Worm (Caenorhabditis elegans) whole organism, L2 larva: ENCODE data around the gene F52H2.1.

ENCODE experiments used
- C34F6.9 ChIP-seq: fragments of 150-350 bp; optimal IDR thresholded peaks from 2 replicates; lab custom pipeline; 2014; ENCODE audit warnings: missing biosample characterization, missing genetic modification characterization
- F13H6.1 ChIP-seq: sonication (generic microtip); optimal IDR thresholded peaks from 2 replicates; lab custom pipeline; 2016; ENCODE audit warnings: missing genetic modification characterization, missing compliant biosample characterization
- R02D3.7 ChIP-seq: fragments of 150-350 bp; optimal IDR thresholded peaks from 2 replicates; lab custom pipeline; 2014; ENCODE audit warnings: missing biosample characterization, missing genetic modification characterization
- Y55F3AM.14 ChIP-seq: fragments of 200-800 bp; sonication (Bioruptor generic); optimal IDR thresholded peaks from 2 replicates; lab custom pipeline; 2018; ENCODE audit warnings: mild to moderate bottlenecking, missing genetic modification characterization, missing compliant biosample characterization
- ZK546.5 ChIP-seq: sonication (generic microtip); optimal IDR thresholded peaks from 2 replicates; lab custom pipeline; 2017; ENCODE audit warnings: missing biosample characterization, missing genetic modification characterization
- alr-1 ChIP-seq: fragments of 150-350 bp; optimal IDR thresholded peaks from 2 replicates; lab custom pipeline; 2014; ENCODE audit warnings: missing biosample characterization, missing genetic modification characterization
- aly-2 ChIP-seq: fragments of 150-350 bp; optimal IDR thresholded peaks from 2 replicates; lab custom pipeline; 2014; ENCODE audit warnings: missing biosample characterization, missing genetic modification characterization
- ama-1 ChIP-seq: fragments of 150-350 bp; optimal IDR thresholded peaks from 2 replicates; lab custom pipeline; 2018; ENCODE audit warnings: inconsistent platforms
- blmp-1 ChIP-seq: sonication (generic microtip); optimal IDR thresholded peaks from 2 replicates; lab custom pipeline; 2017; ENCODE audit warnings: missing genetic modification characterization, mild to moderate bottlenecking, missing compliant biosample characterization, antibody characterized with exemption, moderate library complexity; ENCODE audit not compliant: insufficient read depth
- ceh-82 ChIP-seq: fragments of 150-350 bp; optimal IDR thresholded peaks from 2 replicates; lab custom pipeline; 2014; ENCODE audit warnings: missing biosample characterization, missing genetic modification characterization
- crh-2 ChIP-seq: sonication (generic microtip); optimal IDR thresholded peaks from 2 replicates; lab custom pipeline; 2017; ENCODE audit warnings: missing biosample characterization, missing genetic modification characterization
- dmd-4 ChIP-seq: sonication (generic microtip); optimal IDR thresholded peaks from 2 replicates; lab custom pipeline; 2017; ENCODE audit warnings: missing biosample characterization, missing genetic modification characterization
- elt-1 ChIP-seq: fragments of 150-350 bp; optimal IDR thresholded peaks from 2 replicates; lab custom pipeline; 2014; ENCODE audit warnings: missing biosample characterization, missing genetic modification characterization
- elt-3 ChIP-seq: sonication (generic microtip); optimal IDR thresholded peaks from 2 replicates; lab custom pipeline; 2017; ENCODE audit warnings: missing biosample characterization, missing genetic modification characterization
- fos-1 ChIP-seq: fragments of 150-350 bp; optimal IDR thresholded peaks from 2 replicates; lab custom pipeline; 2014; ENCODE audit warnings: missing biosample characterization, missing genetic modification characterization
- gmeb-1 ChIP-seq: fragments of 150-350 bp; optimal IDR thresholded peaks from 2 replicates; lab custom pipeline; 2014; ENCODE audit warnings: missing biosample characterization, missing genetic modification characterization
- lin-13 ChIP-seq: fragments of 150-350 bp; optimal IDR thresholded peaks from 2 replicates; lab custom pipeline; 2014; ENCODE audit warnings: missing biosample characterization, missing genetic modification reagents, missing genetic modification characterization
- lin-39 ChIP-seq: fragments of 150-350 bp; optimal IDR thresholded peaks from 2 replicates; lab custom pipeline; 2014; ENCODE audit warnings: missing biosample characterization, missing genetic modification reagents, missing genetic modification characterization
- lsy-2 ChIP-seq, 2 experiments: fragments of 150-350 bp in 1 of 2; sonication (generic microtip) in 1 of 2; optimal IDR thresholded peaks; 2 replicates each; lab custom pipeline; 2014 to 2017; ENCODE audit warnings: missing biosample characterization in 2 of 2, missing genetic modification characterization in 2 of 2
- mab-5 ChIP-seq: fragments of 150-350 bp; optimal IDR thresholded peaks from 2 replicates; lab custom pipeline; 2014; ENCODE audit warnings: missing biosample characterization, missing genetic modification characterization
- mbf-1 ChIP-seq: sonication (generic microtip); optimal IDR thresholded peaks from 2 replicates; lab custom pipeline; 2017; ENCODE audit warnings: missing biosample characterization, missing genetic modification characterization
- mdl-1 ChIP-seq, 2 experiments: fragments of 150-350 bp in 1 of 2; sonication (generic microtip) in 1 of 2; optimal IDR thresholded peaks; 2 replicates each; lab custom pipeline; 2017; ENCODE audit warnings: missing biosample characterization in 2 of 2, missing genetic modification characterization in 2 of 2
- nhr-10 ChIP-seq: sonication (generic microtip); optimal IDR thresholded peaks from 2 replicates; lab custom pipeline; 2017; ENCODE audit warnings: missing biosample characterization, missing genetic modification characterization
- nhr-12 ChIP-seq: fragments of 150-350 bp; optimal IDR thresholded peaks from 2 replicates; lab custom pipeline; 2014; ENCODE audit warnings: missing biosample characterization, missing genetic modification characterization
- nhr-129 ChIP-seq: fragments of 150-350 bp; optimal IDR thresholded peaks from 2 replicates; lab custom pipeline; 2014; ENCODE audit warnings: missing biosample characterization, missing genetic modification characterization
- nhr-21 ChIP-seq: fragments of 150-350 bp; optimal IDR thresholded peaks from 2 replicates; lab custom pipeline; 2014; ENCODE audit warnings: missing biosample characterization, missing genetic modification characterization
- nhr-23 ChIP-seq: fragments of 150-350 bp; optimal IDR thresholded peaks from 2 replicates; lab custom pipeline; 2014; ENCODE audit warnings: missing biosample characterization, missing genetic modification reagents, missing genetic modification characterization
- nhr-237 ChIP-seq: fragments of 150-350 bp; optimal IDR thresholded peaks from 2 replicates; lab custom pipeline; 2014; ENCODE audit warnings: missing biosample characterization, missing genetic modification characterization
- nhr-25 ChIP-seq: fragments of 150-350 bp; sonication (generic microtip); optimal IDR thresholded peaks from 3 replicates; lab custom pipeline; 2014; ENCODE audit warnings: missing biosample characterization, missing genetic modification characterization
- nhr-6 ChIP-seq: fragments of 150-350 bp; optimal IDR thresholded peaks from 2 replicates; lab custom pipeline; 2014; ENCODE audit warnings: missing biosample characterization, missing genetic modification characterization
- nhr-77 ChIP-seq: fragments of 150-350 bp; optimal IDR thresholded peaks from 2 replicates; lab custom pipeline; 2014; ENCODE audit warnings: missing biosample characterization, missing genetic modification characterization
- peb-1 ChIP-seq: fragments of 150-350 bp; optimal IDR thresholded peaks from 2 replicates; lab custom pipeline; 2014; ENCODE audit warnings: missing biosample characterization, missing genetic modification characterization
- sem-4 ChIP-seq: fragments of 150-350 bp; optimal IDR thresholded peaks from 2 replicates; lab custom pipeline; 2014; ENCODE audit warnings: missing biosample characterization, missing genetic modification reagents, missing genetic modification characterization
- sma-3 ChIP-seq: sonication (generic microtip); optimal IDR thresholded peaks from 2 replicates; lab custom pipeline; 2016; ENCODE audit warnings: missing genetic modification reagents, missing genetic modification characterization, missing compliant biosample characterization
- sma-9 ChIP-seq, 2 experiments: fragments of 150-350 bp in 1 of 2; sonication (generic microtip) in 1 of 2; optimal IDR thresholded peaks; 2 replicates each; lab custom pipeline; 2014 to 2016; ENCODE audit warnings: missing genetic modification characterization in 2 of 2, mild to moderate bottlenecking in 1 of 2, missing biosample characterization in 1 of 2, missing compliant biosample characterization in 1 of 2, missing genetic modification reagents in 1 of 2, moderate library complexity in 1 of 2
- snpc-4 ChIP-seq: fragments of 150-350 bp; optimal IDR thresholded peaks from 2 replicates; lab custom pipeline; 2014; ENCODE audit warnings: missing biosample characterization, missing genetic modification characterization
- unc-39 ChIP-seq: fragments of 150-350 bp; optimal IDR thresholded peaks from 2 replicates; lab custom pipeline; 2014; ENCODE audit warnings: missing biosample characterization, missing genetic modification characterization
- unc-55 ChIP-seq: fragments of 150-350 bp; sonication (generic microtip); optimal IDR thresholded peaks from 3 replicates; lab custom pipeline; 2014; ENCODE audit warnings: missing biosample characterization, missing genetic modification reagents, missing genetic modification characterization
- unc-62 ChIP-seq: fragments of 150-350 bp; optimal IDR thresholded peaks from 2 replicates; lab custom pipeline; 2014; ENCODE audit warnings: missing biosample characterization, missing genetic modification reagents, missing genetic modification characterization
- zag-1 ChIP-seq: fragments of 150-350 bp; optimal IDR thresholded peaks from 2 replicates; lab custom pipeline; 2014; ENCODE audit warnings: missing biosample characterization, missing genetic modification characterization
- ztf-1 ChIP-seq: fragments of 200-800 bp; sonication (Bioruptor generic); conservative IDR thresholded peaks from 2 replicates; pipeline ENCODE4 v1.3.6; 2022; ENCODE audit warnings: missing genetic modification characterization, missing compliant biosample characterization
- ztf-11 ChIP-seq: sonication (generic microtip); optimal IDR thresholded peaks from 2 replicates; lab custom pipeline; 2017; ENCODE audit warnings: missing biosample characterization, missing genetic modification characterization
- ztf-4 ChIP-seq: fragments of 150-350 bp; optimal IDR thresholded peaks from 2 replicates; lab custom pipeline; 2014; ENCODE audit warnings: missing biosample characterization, missing genetic modification characterization

The F52H2.1 gene

ce11 chrX:2595027-2595756 is 22.3 kb downstream of the F52H2.1 start (continued):
- peak; percentile 43 for TF ChIP-seq F13H6.1 (tag; lab: Kevin White, UChicago)
- no peak for TF ChIP-seq sma-3 (GFP tag; lab: Kevin White, UChicago)
- peak; percentile 2 for TF ChIP-seq nhr-6
- TF ChIP-seq ZK546.5 = no peak
- TF ChIP-seq ama-1 (lab: Kevin White, UChicago) = no peak
- peak; percentile 40 for TF ChIP-seq sem-4 (tag; lab: Kevin White, UChicago)
- no peak for TF ChIP-seq nhr-21 (tag; lab: Kevin White, UChicago)
- TF ChIP-seq Y55F3AM.14 = no peak
- no peak for TF ChIP-seq fos-1 (tag; lab: Kevin White, UChicago)
- TF ChIP-seq snpc-4 = no peak
- TF ChIP-seq sma-9 (GFP tag; optimal IDR thresholded peaks at IDR 0.05; lab: Kevin White, UChicago) = no peak
- TF ChIP-seq sma-9 (tag; optimal IDR thresholded peaks at IDR 0.05; lab: Kevin White, UChicago) = no peak

- no peak for TF ChIP-seq nhr-77
- no peak for TF ChIP-seq nhr-6
- no peak for TF ChIP-seq elt-1 (tag; lab: Kevin White, UChicago)
- no peak for TF ChIP-seq mab-5 (tag; lab: Kevin White, UChicago)
- TF ChIP-seq sma-9 (GFP tag; optimal IDR thresholded peaks at IDR 0.05; lab: Kevin White, UChicago) = no peak
- TF ChIP-seq sma-9 (tag; optimal IDR thresholded peaks at IDR 0.05; lab: Kevin White, UChicago) = no peak
- no peak for TF ChIP-seq peb-1 (tag; lab: Kevin White, UChicago)
- TF ChIP-seq ceh-82 = no peak
- TF ChIP-seq lsy-2 (tag; optimal IDR thresholded peaks at IDR 0.05; lab: Kevin White, UChicago) = no peak
- TF ChIP-seq sma-3 (GFP tag; lab: Kevin White, UChicago) = no peak
Observed at ce11 chrX:2595757-2596059, 22.8 kb downstream of the F52H2.1 start.

ce11 chrX:2596605-2597004 is 23.7 kb downstream of the F52H2.1 start:
- TF ChIP-seq sma-9 (GFP tag; optimal IDR thresholded peaks at IDR 0.05; lab: Kevin White, UChicago) (peak; percentile 36), sma-9 (tag; optimal IDR thresholded peaks at IDR 0.05; lab: Kevin White, UChicago) (no peak), nhr-21 (tag; lab: Kevin White, UChicago) (peak; percentile 59), nhr-6 (peak; percentile 57), crh-2 (tag; lab: Kevin White, UChicago) (peak; percentile 8), mdl-1 (tag; optimal IDR thresholded peaks at IDR 0.05; lab: Kevin White, UChicago) (no peak), lsy-2 (tag; optimal IDR thresholded peaks at IDR 0.05; lab: Kevin White, UChicago) (peak in 1 of 2 experiments; percentile 52), C34F6.9 (tag; lab: Kevin White, UChicago) (no peak)

ce11 chrX:2598833-2599279 is 26.0 kb downstream of the F52H2.1 start:
- TF ChIP-seq zag-1 (tag; lab: Kevin White, UChicago) (peak; percentile 86), lin-13 (GFP tag; lab: Kevin White, UChicago) (peak; percentile 41), ama-1 (lab: Kevin White, UChicago) (no peak), sma-3 (GFP tag; lab: Kevin White, UChicago) (peak; percentile 5), nhr-6 (peak; percentile 76), nhr-129 (tag; lab: Kevin White, UChicago) (peak; percentile 81), elt-3 (tag; lab: Kevin White, UChicago) (no peak), nhr-23 (tag; lab: Kevin White, UChicago) (no peak), nhr-237 (tag; lab: Kevin White, UChicago) (no peak), dmd-4 (tag; lab: Kevin White, UChicago) (no peak), lsy-2 (tag; optimal IDR thresholded peaks at IDR 0.05; lab: Kevin White, UChicago) (peak; percentile 52 to 76), mdl-1 (tag; optimal IDR thresholded peaks at IDR 0.05; lab: Kevin White, UChicago) (peak in 1 of 2 experiments; percentile 56), ZK546.5 (no peak), unc-39 (no peak), elt-1 (tag; lab: Kevin White, UChicago) (no peak), nhr-25 (tag; lab: Kevin White, UChicago) (no peak), unc-55 (GFP tag; lab: Kevin White, UChicago) (peak; percentile 84), fos-1 (tag; lab: Kevin White, UChicago) (peak; percentile 28), lin-39 (tag; lab: Kevin White, UChicago) (no peak), ztf-1 (GFP tag; lab: Robert Waterston, UW) (no peak), sma-9 (GFP tag; optimal IDR thresholded peaks at IDR 0.05; lab: Kevin White, UChicago) (peak; percentile 78), sma-9 (tag; optimal IDR thresholded peaks at IDR 0.05; lab: Kevin White, UChicago) (no peak), crh-2 (tag; lab: Kevin White, UChicago) (peak; percentile 66), mbf-1 (tag; lab: Kevin White, UChicago) (no peak), gmeb-1 (tag; lab: Kevin White, UChicago) (no peak), nhr-12 (tag; lab: Kevin White, UChicago) (no peak), ztf-11 (tag; lab: Kevin White, UChicago) (no peak), unc-62 (no peak), aly-2 (tag; lab: Kevin White, UChicago) (no peak), alr-1 (tag; lab: Kevin White, UChicago) (no peak), Y55F3AM.14 (peak; percentile 49), R02D3.7 (tag; lab: Kevin White, UChicago) (no peak), ztf-4 (peak; percentile 75), nhr-10 (tag; lab: Kevin White, UChicago) (no peak), C34F6.9 (tag; lab: Kevin White, UChicago) (peak; percentile 78), F13H6.1 (tag; lab: Kevin White, UChicago) (peak; percentile 90), mab-5 (tag; lab: Kevin White, UChicago) (peak; percentile 26), sem-4 (tag; lab: Kevin White, UChicago) (peak; percentile 5), snpc-4 (peak; percentile 37), blmp-1 (tag; lab: Kevin White, UChicago) (no peak)
